Worm (Caenorhabditis elegans) whole organism, young adult: ENCODE measurements around the gene grd-2.

Source experiments
- B0035.1 ChIP-seq: sonication (generic microtip); optimal IDR thresholded peaks from 2 replicates; lab custom pipeline; 2016; ENCODE audit warnings: missing genetic modification characterization, mild to moderate bottlenecking, missing compliant biosample characterization, missing genotype, missing genetic modification reagents
- C06A6.2 ChIP-seq: fragments of 200-800 bp; sonication (Bioruptor generic); conservative IDR thresholded peaks from 2 replicates; pipeline ENCODE4 v1.3.6; 2022; ENCODE audit warnings: missing genetic modification characterization, missing compliant biosample characterization
- D2030.7 ChIP-seq: fragments of 200-800 bp; sonication (Bioruptor generic); IDR thresholded peaks from 2 replicates; pipeline ENCODE4 v1.3.6; 2022; ENCODE audit warnings: missing genetic modification reagents, missing genetic modification characterization, missing compliant biosample characterization
- F23B12.7 ChIP-seq: sonication (generic microtip); optimal IDR thresholded peaks from 2 replicates; lab custom pipeline; 2017; ENCODE audit warnings: missing genetic modification characterization, mild to moderate bottlenecking, missing compliant biosample characterization, antibody characterized with exemption, moderate library complexity; ENCODE audit not compliant: insufficient read depth
- F37B4.10 ChIP-seq: fragments of 200-800 bp; sonication (Bioruptor generic); IDR thresholded peaks from 2 replicates; pipeline ENCODE4 v1.3.6; 2022; ENCODE audit warnings: missing genetic modification characterization, missing compliant biosample characterization
- F57C9.4 ChIP-seq: sonication (generic microtip); optimal IDR thresholded peaks from 2 replicates; lab custom pipeline; 2017; ENCODE audit warnings: mild to moderate bottlenecking, missing genetic modification characterization, missing compliant biosample characterization
- K12H6.12 ChIP-seq: fragments of 200-800 bp; sonication (Bioruptor generic); optimal IDR thresholded peaks from 2 replicates; lab custom pipeline; 2018; ENCODE audit warnings: mild to moderate bottlenecking, missing genetic modification characterization, missing compliant biosample characterization
- T26A5.8 ChIP-seq: sonication (generic microtip); optimal IDR thresholded peaks from 2 replicates; lab custom pipeline; 2016; ENCODE audit warnings: missing genetic modification characterization, missing compliant biosample characterization
- Y67H2A.10 ChIP-seq: fragments of 200-800 bp; sonication (Bioruptor generic); conservative IDR thresholded peaks from 2 replicates; pipeline ENCODE4 v1.3.6; 2022; ENCODE audit warnings: missing genetic modification reagents, missing genetic modification characterization, missing compliant biosample characterization
- Y79H2A.3 ChIP-seq: fragments of 200-800 bp; sonication (Bioruptor generic); conservative IDR thresholded peaks from 2 replicates; pipeline ENCODE4 v1.3.6; 2022; ENCODE audit warnings: missing genetic modification reagents, missing genetic modification characterization, missing compliant biosample characterization
- Y95B8A.8 ChIP-seq: fragments of 200-800 bp; sonication (Bioruptor generic); IDR thresholded peaks from 2 replicates; pipeline ENCODE4 v1.3.6; 2022; ENCODE audit warnings: missing genetic modification reagents, missing genetic modification characterization, missing compliant biosample characterization
- ama-1 ChIP-seq, 3 experiments: fragments of 150-350 bp in 1 of 3; sonication (generic microtip) in 2 of 3; optimal IDR thresholded peaks; 2 replicates each; lab custom pipeline; 2014 to 2018; ENCODE audit warnings: missing biosample characterization in 2 of 3, missing genetic modification characterization in 2 of 3, missing genetic modification reagents in 2 of 3
- athp-1 ChIP-seq: sonication (generic microtip); optimal IDR thresholded peaks from 2 replicates; lab custom pipeline; 2017; ENCODE audit warnings: mild to moderate bottlenecking, missing genetic modification characterization, missing compliant biosample characterization
- attf-3 ChIP-seq: fragments of 200-800 bp; sonication (Bioruptor generic); conservative IDR thresholded peaks from 2 replicates; pipeline ENCODE4 v1.3.6; 2022; ENCODE audit warnings: missing genetic modification reagents, missing genetic modification characterization, missing compliant biosample characterization
- attf-5 ChIP-seq: fragments of 200-800 bp; sonication (Bioruptor generic); optimal IDR thresholded peaks from 2 replicates; lab custom pipeline; 2018; ENCODE audit warnings: mild to moderate bottlenecking, missing genetic modification characterization, missing compliant biosample characterization
- ccch-3 ChIP-seq: fragments of 200-800 bp; sonication (Bioruptor generic); optimal IDR thresholded peaks from 2 replicates; lab custom pipeline; 2018; ENCODE audit warnings: mild to moderate bottlenecking, missing genetic modification characterization, missing compliant biosample characterization
- ceh-100 ChIP-seq: fragments of 200-800 bp; sonication (Bioruptor generic); IDR thresholded peaks from 2 replicates; pipeline ENCODE4 v1.3.6; 2022; ENCODE audit warnings: missing genetic modification reagents, missing genetic modification characterization, missing compliant biosample characterization
- ceh-58 ChIP-seq: fragments of 200-800 bp; sonication (Bioruptor generic); IDR thresholded peaks from 2 replicates; pipeline ENCODE4 v1.3.6; 2022; ENCODE audit warnings: missing genetic modification characterization, missing compliant biosample characterization
- ceh-79 ChIP-seq: sonication (generic microtip); optimal IDR thresholded peaks from 2 replicates; lab custom pipeline; 2017; ENCODE audit warnings: mild to moderate bottlenecking, missing genetic modification characterization, missing compliant biosample characterization
- dpff-1 ChIP-seq: sonication (generic microtip); optimal IDR thresholded peaks from 2 replicates; lab custom pipeline; 2017; ENCODE audit warnings: mild to moderate bottlenecking, missing genetic modification characterization, missing compliant biosample characterization
- efl-1 ChIP-seq: fragments of 150-350 bp; optimal IDR thresholded peaks from 2 replicates; lab custom pipeline; 2014; ENCODE audit warnings: missing biosample characterization, missing genetic modification reagents, missing genetic modification characterization
- egl-44 ChIP-seq: fragments of 200-800 bp; sonication (Bioruptor generic); IDR thresholded peaks from 2 replicates; pipeline ENCODE4 v1.3.6; 2022; ENCODE audit warnings: missing genetic modification reagents, missing genetic modification characterization, missing compliant biosample characterization
- egrh-3 ChIP-seq: fragments of 200-800 bp; sonication (Bioruptor generic); IDR thresholded peaks from 2 replicates; pipeline ENCODE4 v1.3.6; 2022; ENCODE audit warnings: missing genetic modification reagents, missing genetic modification characterization, missing compliant biosample characterization
- fkh-3 ChIP-seq: sonication (generic microtip); optimal IDR thresholded peaks from 2 replicates; lab custom pipeline; 2016; ENCODE audit warnings: mild to moderate bottlenecking, missing genetic modification characterization, missing compliant biosample characterization
- gei-17 ChIP-seq: fragments of 200-800 bp; sonication (Bioruptor generic); optimal IDR thresholded peaks from 2 replicates; lab custom pipeline; 2018; ENCODE audit warnings: mild to moderate bottlenecking, missing genetic modification characterization, missing compliant biosample characterization
- him-1 ChIP-seq: sonication (generic microtip); optimal IDR thresholded peaks from 2 replicates; lab custom pipeline; 2016; ENCODE audit warnings: missing genotype, missing genetic modification reagents, missing genetic modification characterization, missing compliant biosample characterization
- hmg-20 ChIP-seq: fragments of 200-800 bp; sonication (Bioruptor generic); IDR thresholded peaks from 2 replicates; pipeline ENCODE4 v1.3.6; 2022; ENCODE audit warnings: missing genetic modification reagents, missing genetic modification characterization, missing compliant biosample characterization
- hsf-1 ChIP-seq: fragments of 200-800 bp; sonication (Bioruptor generic); IDR thresholded peaks from 2 replicates; pipeline ENCODE4 v1.3.6; 2022; ENCODE audit warnings: missing genetic modification reagents, missing genetic modification characterization, missing compliant biosample characterization
- mel-28 ChIP-seq: sonication (generic microtip); optimal IDR thresholded peaks from 2 replicates; lab custom pipeline; 2016; ENCODE audit warnings: borderline replicate concordance, mild to moderate bottlenecking, missing genetic modification characterization, missing compliant biosample characterization
- mxl-1 ChIP-seq: sonication (generic microtip); optimal IDR thresholded peaks from 2 replicates; lab custom pipeline; 2016; ENCODE audit warnings: missing genetic modification characterization, missing compliant biosample characterization
- nfya-2 ChIP-seq: fragments of 200-800 bp; sonication (Bioruptor generic); IDR thresholded peaks from 2 replicates; pipeline ENCODE4 v1.3.6; 2022; ENCODE audit warnings: missing genetic modification reagents, missing genetic modification characterization, missing compliant biosample characterization
- nhr-27 ChIP-seq: fragments of 200-800 bp; sonication (Bioruptor generic); optimal IDR thresholded peaks from 2 replicates; lab custom pipeline; 2018; ENCODE audit warnings: mild to moderate bottlenecking, missing genetic modification characterization, moderate library complexity, missing compliant biosample characterization
- nhr-90 ChIP-seq: sonication (generic microtip); optimal IDR thresholded peaks from 2 replicates; lab custom pipeline; 2016; ENCODE audit warnings: missing genotype, mild to moderate bottlenecking, missing genetic modification characterization, missing compliant biosample characterization
- pha-4 ChIP-seq: fragments of 150-350 bp; sonication (generic microtip); optimal IDR thresholded peaks from 2 replicates; lab custom pipeline; 2014; ENCODE audit warnings: missing biosample characterization, missing genetic modification reagents, missing genetic modification characterization
- rec-8 ChIP-seq, 2 experiments: sonication (generic microtip); optimal IDR thresholded peaks; 2 replicates each; lab custom pipeline; 2016; ENCODE audit warnings: mild to moderate bottlenecking in 2 of 2, missing genetic modification characterization in 2 of 2, missing genetic modification reagents in 2 of 2, missing genotype in 2 of 2, missing biosample characterization in 1 of 2, missing compliant biosample characterization in 1 of 2, moderate library complexity in 1 of 2
- somi-1 ChIP-seq: fragments of 200-800 bp; sonication (Bioruptor generic); optimal IDR thresholded peaks from 2 replicates; lab custom pipeline; 2018; ENCODE audit warnings: mild to moderate bottlenecking, missing genetic modification characterization, missing compliant biosample characterization
- sptf-2 ChIP-seq: fragments of 200-800 bp; sonication (Bioruptor generic); optimal IDR thresholded peaks from 2 replicates; lab custom pipeline; 2018; ENCODE audit warnings: mild to moderate bottlenecking, missing genetic modification characterization, missing compliant biosample characterization
- tbp1 ChIP-seq: fragments of 200-800 bp; sonication (Bioruptor generic); optimal IDR thresholded peaks from 2 replicates; lab custom pipeline; 2018; ENCODE audit warnings: mild to moderate bottlenecking, missing genetic modification characterization, missing compliant biosample characterization
- unc-62 ChIP-seq: fragments of 150-350 bp; optimal IDR thresholded peaks from 2 replicates; lab custom pipeline; 2014; ENCODE audit warnings: missing biosample characterization, missing genetic modification reagents, missing genetic modification characterization
- zfh-2 ChIP-seq: fragments of 200-800 bp; sonication (Bioruptor generic); conservative IDR thresholded peaks from 2 replicates; pipeline ENCODE4 v1.3.6; 2022; ENCODE audit warnings: missing genetic modification reagents, missing genetic modification characterization, missing compliant biosample characterization
- ztf-18 ChIP-seq: sonication (generic microtip); optimal IDR thresholded peaks from 2 replicates; lab custom pipeline; 2016; ENCODE audit warnings: missing genotype, mild to moderate bottlenecking, missing genetic modification characterization, missing compliant biosample characterization

grd-2 gene

DNA sequence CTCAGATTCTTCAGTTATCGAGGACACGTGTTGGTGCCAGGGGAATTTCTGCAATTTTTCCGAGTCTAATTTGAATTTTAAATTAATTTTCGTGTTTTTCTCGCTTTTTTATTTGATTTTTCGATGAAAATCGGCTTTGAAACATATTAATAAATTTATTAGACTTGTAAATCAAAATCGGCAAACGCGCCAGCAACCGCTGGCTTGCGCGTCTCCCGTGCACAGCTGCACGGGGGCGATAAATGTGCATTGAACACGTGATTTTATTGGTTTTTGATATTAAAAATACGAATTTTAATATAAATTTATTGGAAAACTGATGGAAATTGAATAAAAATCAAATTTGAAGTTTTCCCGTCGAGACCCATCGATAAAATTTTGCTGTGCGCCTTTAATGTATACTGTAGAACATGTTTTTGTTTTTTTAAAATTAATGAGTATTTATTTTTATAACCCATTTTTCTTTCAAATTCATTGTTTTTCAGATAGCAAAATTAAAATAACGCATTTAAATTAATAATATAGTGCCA, 29.0 kb upstream of the grd-2 start, which contains the start of gene F26F2.7 (continued):
- peak; percentile 80 for TF ChIP-seq zfh-2 (GFP tag; lab: Robert Waterston, UW)
- no peak for TF ChIP-seq ceh-58 (GFP tag; lab: Robert Waterston, UW)
- peak; percentile 48 for TF ChIP-seq pha-4 (tag; lab: Kevin White, UChicago)
- TF ChIP-seq Y67H2A.10: peak; percentile 63; the same call in 1 of the 2 replicates
- no peak for TF ChIP-seq nfya-2 (GFP tag; lab: Robert Waterston, UW)
- TF ChIP-seq Y79H2A.3 (GFP tag; lab: Robert Waterston, UW): peak; percentile 29; the same call in 1 of the 2 replicates
- TF ChIP-seq efl-1: peak; percentile 57
- TF ChIP-seq ceh-79 (tag; lab: Kevin White, UChicago): peak; percentile 29
- TF ChIP-seq F37B4.10 (GFP tag; lab: Robert Waterston, UW): 0 out of 2 replicates have a peak, but pooled peaks have one; percentile 20
- TF ChIP-seq egrh-3 (GFP tag; lab: Robert Waterston, UW): peak; percentile 58; the same call in 1 of the 2 replicates
- no peak for TF ChIP-seq ccch-3 (GFP tag; lab: Kevin White, UChicago)
- TF ChIP-seq B0035.1 (tag; lab: Kevin White, UChicago): peak; percentile 56
- TF ChIP-seq D2030.7 (GFP tag; lab: Robert Waterston, UW): peak; percentile 91
- TF ChIP-seq attf-3 (GFP tag; lab: Robert Waterston, UW): peak; percentile 58
- no peak for TF ChIP-seq mel-28
- peak; percentile 77 for TF ChIP-seq him-1
- TF ChIP-seq F57C9.4 (tag; lab: Kevin White, UChicago): peak; percentile 32
- no peak for TF ChIP-seq nhr-27 (tag; lab: Kevin White, UChicago)
- TF ChIP-seq unc-62: no peak
- peak; percentile 71 for TF ChIP-seq K12H6.12 (tag; lab: Kevin White, UChicago)
- no peak for TF ChIP-seq ceh-100 (GFP tag; lab: Robert Waterston, UW)
- peak; percentile 72 for TF ChIP-seq tbp1 (GFP tag; lab: Kevin White, UChicago)
- TF ChIP-seq attf-5 (GFP tag; lab: Kevin White, UChicago): peak; percentile 92
- no peak for TF ChIP-seq nhr-90 (tag; lab: Kevin White, UChicago)
- TF ChIP-seq sptf-2 (GFP tag; lab: Kevin White, UChicago): peak; percentile 37
- peak; percentile 64 for TF ChIP-seq C06A6.2
- peak; percentile 99 for TF ChIP-seq ztf-18
- TF ChIP-seq athp-1 (tag; lab: Kevin White, UChicago): peak; percentile 85
- TF ChIP-seq F23B12.7 (tag; lab: Kevin White, UChicago): peak; percentile 44
- TF ChIP-seq mxl-1 (tag; lab: Kevin White, UChicago): peak; percentile 9
- TF ChIP-seq dpff-1 (tag; lab: Kevin White, UChicago): no peak
- peak; percentile 79 for TF ChIP-seq hmg-20 (GFP tag; lab: Robert Waterston, UW)
- TF ChIP-seq hsf-1 (GFP tag; lab: Robert Waterston, UW): no peak
- TF ChIP-seq gei-17 (GFP tag; lab: Kevin White, UChicago): peak; percentile 41

DNA sequence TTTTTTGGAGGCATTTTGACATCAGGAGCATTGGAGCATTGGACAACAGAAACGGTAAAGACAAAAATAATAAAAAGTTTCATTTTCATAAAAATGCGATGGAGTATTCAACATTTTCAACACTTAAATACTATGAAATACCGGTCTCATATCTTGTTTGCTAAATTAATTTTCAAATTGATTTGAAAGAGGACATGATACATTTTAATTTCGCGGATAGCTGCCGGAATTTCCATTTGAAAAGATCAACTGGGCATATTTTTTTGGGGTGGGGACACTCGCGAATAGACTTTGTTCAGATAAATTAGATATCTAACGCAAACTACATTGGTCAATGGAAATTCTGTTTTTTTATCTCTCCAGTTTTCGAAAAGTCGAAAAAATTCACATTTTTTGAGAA, 14.8 kb upstream of the grd-2 start, which contains the start of gene F26F2.10:
Gene F26F2.10, minus strand, starts transcription at position 101 of the 400 bp plus-strand sequence.
- TF ChIP-seq somi-1 (GFP tag; lab: Kevin White, UChicago): no peak
- no peak for TF ChIP-seq athp-1 (tag; lab: Kevin White, UChicago)
- TF ChIP-seq Y95B8A.8: no peak
- TF ChIP-seq ama-1 (optimal IDR thresholded peaks at IDR 0.05; lab: Kevin White, UChicago): no peak
- TF ChIP-seq ama-1 (GFP tag; optimal IDR thresholded peaks at IDR 0.05; lab: Kevin White, UChicago): no peak
- no peak for TF ChIP-seq rec-8 (tag; optimal IDR thresholded peaks at IDR 0.05; lab: Kevin White, UChicago)
- TF ChIP-seq fkh-3: no peak
- TF ChIP-seq T26A5.8: no peak
- no peak for TF ChIP-seq egl-44 (GFP tag; lab: Robert Waterston, UW)
